Worm (Caenorhabditis elegans): ENCODE results near the gene dss-1.

The dss-1 gene

DNA sequence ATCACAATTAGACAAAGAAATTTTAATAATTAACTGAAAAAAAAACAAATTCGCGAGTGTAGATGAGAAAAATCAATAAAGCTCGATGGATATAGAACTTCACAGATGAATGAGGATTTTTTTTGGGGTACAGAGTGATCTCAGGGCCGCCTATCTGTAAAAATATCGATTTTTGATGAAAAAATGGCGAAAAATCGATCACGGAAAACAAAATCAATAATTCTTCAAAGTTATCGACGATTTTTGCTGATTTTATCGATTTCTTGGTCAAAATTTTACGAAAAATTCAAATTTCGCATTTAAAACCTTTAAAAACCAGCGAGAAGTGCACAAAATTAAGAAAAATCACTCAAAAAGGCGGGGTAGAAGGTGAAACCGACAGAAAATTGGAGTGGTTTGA is 20.0 kb upstream of the dss-1 start:
- TF ChIP-seq nhr-237 (tag; optimal IDR thresholded peaks at IDR 0.05) (no peak), cnd-1 (tag; optimal IDR thresholded peaks at IDR 0.05) (no peak), nhr-2 (tag; optimal IDR thresholded peaks at IDR 0.05) (no peak)

DNA sequence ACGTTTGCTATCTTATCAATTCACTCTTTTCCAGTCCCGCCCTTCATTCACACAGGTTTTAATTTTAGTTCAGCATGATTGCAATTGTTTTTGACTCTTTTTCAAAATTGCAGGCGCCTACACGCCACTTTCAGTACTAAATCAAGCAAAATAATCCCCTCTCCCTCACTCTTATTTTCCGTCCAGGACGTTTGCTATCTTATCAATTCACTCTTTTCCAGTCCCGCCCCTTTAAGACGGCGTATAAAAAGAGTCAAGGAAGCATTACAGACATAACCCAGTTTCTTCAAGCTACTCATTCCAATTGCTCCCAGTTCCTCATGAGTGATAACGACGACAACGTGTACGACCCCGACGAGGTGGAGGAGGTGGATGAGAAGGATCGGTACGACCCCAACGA is 18.6 kb upstream of the dss-1 start, which contains the start of gene Y119D3B.21:
Gene Y119D3B.21 (plus strand): TSS at position 321 of the 400 bp plus-strand sequence.
- TF ChIP-seq nhr-12 (tag; optimal IDR thresholded peaks at IDR 0.05), result no peak
- no peak for TF ChIP-seq unc-62 (GFP tag; optimal IDR thresholded peaks at IDR 0.05)
- TF ChIP-seq nhr-2 (tag; optimal IDR thresholded peaks at IDR 0.05), result no peak
- TF ChIP-seq mls-2 (tag; optimal IDR thresholded peaks at IDR 0.05), result no peak
- TF ChIP-seq zip-8 (tag; optimal IDR thresholded peaks at IDR 0.05), result no peak
- no peak for TF ChIP-seq ceh-39 (tag; optimal IDR thresholded peaks at IDR 0.05)
- TF ChIP-seq mep-1 (tag; optimal IDR thresholded peaks at IDR 0.05), result no peak
- TF ChIP-seq ztf-11 (tag; optimal IDR thresholded peaks at IDR 0.05), result no peak
- TF ChIP-seq flh-1 (GFP tag; optimal IDR thresholded peaks at IDR 0.05), result no peak
- TF ChIP-seq lin-13 (tag; optimal IDR thresholded peaks at IDR 0.05), result no peak
- TF ChIP-seq snpc-4 (tag; optimal IDR thresholded peaks at IDR 0.05), result no peak
- no peak for TF ChIP-seq M03D4.4 (tag; optimal IDR thresholded peaks at IDR 0.05)
- no peak for TF ChIP-seq hlh-1 (tag; optimal IDR thresholded peaks at IDR 0.05)
- TF ChIP-seq tbx-8 (GFP tag; optimal IDR thresholded peaks at IDR 0.05), result no peak
- no peak for TF ChIP-seq sptf-1 (tag; optimal IDR thresholded peaks at IDR 0.05)
- no peak for TF ChIP-seq elt-1 (tag; optimal IDR thresholded peaks at IDR 0.05; ENCODE audit: borderline replicate concordance, insufficient read depth)
- no peak for TF ChIP-seq lin-32 (GFP tag; optimal IDR thresholded peaks at IDR 0.05)

DNA sequence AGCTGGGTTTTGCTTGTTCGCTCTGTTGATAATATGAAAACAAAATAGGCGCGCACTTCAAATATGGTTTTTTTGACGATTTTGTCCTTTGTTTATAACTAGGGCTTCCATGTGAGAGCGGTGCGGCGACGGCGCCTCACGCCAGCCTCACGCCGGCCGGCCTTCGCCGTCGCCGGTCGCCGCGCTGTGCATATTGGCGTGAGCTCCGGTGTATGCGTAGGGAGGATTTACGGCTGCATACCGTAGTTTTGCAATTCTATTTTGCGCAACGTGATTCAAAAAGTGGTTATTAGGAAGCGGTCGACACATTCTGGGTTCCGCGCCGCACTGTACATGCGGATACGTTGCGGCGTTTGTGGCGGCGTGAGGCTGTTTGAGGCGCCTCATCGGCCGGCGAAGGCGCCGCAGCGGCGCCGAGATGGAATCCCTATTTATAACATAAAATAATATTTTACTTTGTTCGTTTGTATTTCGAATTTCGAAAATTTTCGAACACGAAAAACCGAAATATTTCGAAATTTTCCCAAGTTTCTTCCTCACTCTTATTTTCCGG is 18.1 kb upstream of the dss-1 start:
- TF ChIP-seq drap-1 (GFP tag; optimal IDR thresholded peaks at IDR 0.05), result no peak
- TF ChIP-seq mab-5 (tag; optimal IDR thresholded peaks at IDR 0.05), result no peak
- no peak for TF ChIP-seq unc-120 (tag; optimal IDR thresholded peaks at IDR 0.05; ENCODE audit: poor library complexity, severe bottlenecking)
- no peak for TF ChIP-seq nhr-2 (tag; optimal IDR thresholded peaks at IDR 0.05)
- no peak for TF ChIP-seq sem-2 (GFP tag; optimal IDR thresholded peaks at IDR 0.05)
- no peak for TF ChIP-seq elt-1 (tag; optimal IDR thresholded peaks at IDR 0.05; ENCODE audit: borderline replicate concordance, insufficient read depth)
- no peak for TF ChIP-seq lsy-2 (tag; optimal IDR thresholded peaks at IDR 0.05)
- TF ChIP-seq ham-2 (GFP tag; optimal IDR thresholded peaks at IDR 0.05), result no peak
- no peak for TF ChIP-seq elt-3 (tag; optimal IDR thresholded peaks at IDR 0.05)
- no peak for TF ChIP-seq bed-3 (GFP tag; optimal IDR thresholded peaks at IDR 0.05)
- TF ChIP-seq nhr-28 (tag; optimal IDR thresholded peaks at IDR 0.05), result no peak
- no peak for TF ChIP-seq hlh-1 (tag; optimal IDR thresholded peaks at IDR 0.05)
- TF ChIP-seq ztf-11 (tag; optimal IDR thresholded peaks at IDR 0.05), result no peak
- TF ChIP-seq unc-39 (tag; optimal IDR thresholded peaks at IDR 0.05), result no peak
- no peak for TF ChIP-seq blmp-1 (tag; optimal IDR thresholded peaks at IDR 0.05)
- TF ChIP-seq M03D4.4 (tag; optimal IDR thresholded peaks at IDR 0.05), result no peak
- TF ChIP-seq tbx-8 (GFP tag; optimal IDR thresholded peaks at IDR 0.05), result no peak
- no peak for TF ChIP-seq snpc-4 (tag; optimal IDR thresholded peaks at IDR 0.05)
- TF ChIP-seq flh-1 (GFP tag; optimal IDR thresholded peaks at IDR 0.05), result no peak

DNA sequence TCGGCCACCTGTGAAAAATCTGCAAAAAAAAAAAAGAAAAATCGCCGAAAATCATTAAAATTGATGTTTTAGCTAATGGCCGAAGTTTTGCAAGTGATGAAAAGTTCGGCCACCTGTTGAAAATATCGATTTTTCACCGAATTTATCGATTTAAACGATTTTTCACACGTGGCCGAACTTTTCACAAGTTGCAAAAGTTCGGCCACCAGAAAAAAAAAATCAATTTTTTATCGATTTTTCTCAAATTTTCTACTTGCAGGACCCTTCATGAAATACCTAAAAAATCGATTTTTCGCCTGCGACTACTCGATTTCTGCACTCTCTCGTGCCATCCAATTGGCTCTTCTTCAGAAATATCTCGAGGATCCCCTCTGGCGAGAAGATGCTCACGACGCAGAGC is 14.5 kb upstream of the dss-1 start:
- TF ChIP-seq lsy-2 (tag; optimal IDR thresholded peaks at IDR 0.05) (no peak), cnd-1 (tag; optimal IDR thresholded peaks at IDR 0.05) (no peak), mls-2 (tag; optimal IDR thresholded peaks at IDR 0.05) (no peak), flh-1 (GFP tag; optimal IDR thresholded peaks at IDR 0.05) (no peak), nhr-12 (tag; optimal IDR thresholded peaks at IDR 0.05) (no peak), zip-8 (tag; optimal IDR thresholded peaks at IDR 0.05) (no peak), unc-120 (tag; optimal IDR thresholded peaks at IDR 0.05; ENCODE audit: poor library complexity, severe bottlenecking) (no peak), ceh-43 (GFP tag; optimal IDR thresholded peaks at IDR 0.05) (no peak), ceh-83 (GFP tag; optimal IDR thresholded peaks at IDR 0.05) (no peak)

DNA sequence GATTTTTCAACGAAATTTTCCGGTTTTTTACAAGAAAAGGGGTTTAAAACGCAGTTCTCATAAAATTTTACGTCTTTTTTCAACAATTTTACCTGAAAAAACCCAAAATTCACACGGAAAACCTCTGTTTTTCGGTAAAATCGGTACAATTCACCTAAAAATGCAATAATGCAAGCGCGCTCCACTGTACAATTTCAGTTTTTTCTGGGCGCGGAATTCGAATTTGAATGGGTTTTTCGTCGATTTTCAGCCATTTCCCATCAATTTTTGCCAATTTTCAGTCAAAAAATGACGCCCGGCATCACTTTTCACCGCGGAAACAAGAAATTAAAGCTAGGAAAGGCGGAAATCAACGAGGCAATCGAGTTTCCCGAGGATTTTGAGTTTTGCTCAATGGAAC is 11.8 kb upstream of the dss-1 start, which contains the start of gene orc-3:
Gene orc-3 (plus strand): TSS at position 282 of the 400 bp plus-strand sequence.
- TF ChIP-seq ceh-83 (GFP tag; optimal IDR thresholded peaks at IDR 0.05), result peak; percentile 56
- TF ChIP-seq drap-1 (GFP tag; optimal IDR thresholded peaks at IDR 0.05), result no peak
- TF ChIP-seq tbx-8 (GFP tag; optimal IDR thresholded peaks at IDR 0.05), result no peak
- TF ChIP-seq ces-1 (GFP tag; optimal IDR thresholded peaks at IDR 0.05), result peak; percentile 40
- no peak for TF ChIP-seq unc-120 (tag; optimal IDR thresholded peaks at IDR 0.05; ENCODE audit: poor library complexity, severe bottlenecking)
- TF ChIP-seq flh-1 (GFP tag; optimal IDR thresholded peaks at IDR 0.05), result no peak
- no peak for TF ChIP-seq ham-2 (GFP tag; optimal IDR thresholded peaks at IDR 0.05)
- TF ChIP-seq unc-39 (tag; optimal IDR thresholded peaks at IDR 0.05), result no peak
- TF ChIP-seq nhr-28 (tag; optimal IDR thresholded peaks at IDR 0.05), result no peak
- no peak for TF ChIP-seq elt-3 (tag; optimal IDR thresholded peaks at IDR 0.05)
- no peak for TF ChIP-seq lsy-2 (tag; optimal IDR thresholded peaks at IDR 0.05)

Measured in whole organism, mixed stage, embryonic.